Worm (Caenorhabditis elegans): ENCODE results near the gene ver-4.

Gene ver-4

DNA sequence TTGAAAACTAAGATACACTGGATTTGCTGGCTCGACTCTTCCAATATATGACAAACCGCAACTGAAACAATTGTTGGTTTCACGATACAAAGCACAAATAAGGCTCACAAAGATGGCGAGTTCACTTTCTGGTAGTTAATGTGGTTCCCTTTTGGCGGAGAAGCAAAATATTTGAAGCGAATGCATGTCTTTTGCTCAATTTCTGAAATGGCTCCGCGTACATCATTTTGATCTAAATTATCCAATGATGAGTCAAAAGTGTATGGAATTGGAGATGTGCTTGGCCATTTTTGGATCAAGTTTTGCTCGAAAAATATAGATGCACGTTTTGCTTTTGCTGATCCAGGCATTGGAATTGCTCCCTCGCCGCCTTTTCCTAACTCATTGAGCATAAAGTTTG lies 20.4 kb upstream of the ver-4 start:
- TF ChIP-seq ama-1 (optimal IDR thresholded peaks at IDR 0.05) (no peak), nhr-21 (tag; optimal IDR thresholded peaks at IDR 0.05) (no peak), sma-3 (GFP tag; optimal IDR thresholded peaks at IDR 0.05) (no peak), nhr-10 (tag; optimal IDR thresholded peaks at IDR 0.05) (no peak)

DNA sequence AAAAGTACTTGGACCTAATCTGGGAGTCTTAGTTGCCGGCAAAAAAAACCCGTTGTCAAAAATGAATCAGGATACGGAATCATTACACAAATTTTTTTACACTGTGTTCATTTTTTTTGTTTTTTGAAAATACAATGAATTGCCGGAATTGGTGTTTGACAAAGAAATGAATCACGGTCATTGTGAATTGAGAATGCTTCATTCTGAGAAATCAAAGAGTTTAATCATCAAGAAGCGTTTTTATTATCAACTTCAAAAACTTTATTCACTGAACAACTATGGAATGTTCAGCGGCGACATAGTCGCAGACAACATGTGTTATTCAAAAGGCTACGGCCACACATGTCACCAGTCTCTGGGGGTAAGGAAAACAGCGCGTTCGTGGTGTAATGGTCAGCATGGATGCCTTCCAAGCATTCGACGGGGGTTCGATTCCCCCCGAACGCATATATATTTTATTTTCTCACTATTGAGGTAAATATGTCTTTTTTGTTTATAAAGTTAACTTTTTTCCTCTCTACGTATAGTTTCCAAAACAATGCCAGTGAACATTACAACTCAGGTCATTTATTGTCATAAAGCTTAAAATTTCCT lies 18.6 kb upstream of the ver-4 start, which contains the start of gene nas-10:
Gene nas-10, minus strand, starts transcription at position 51 of the 594 bp plus-strand sequence.
- TF ChIP-seq mbf-1 (tag; optimal IDR thresholded peaks at IDR 0.05) (no peak), nhr-129 (tag; optimal IDR thresholded peaks at IDR 0.05) (peak; percentile 67), egl-27 (tag; optimal IDR thresholded peaks at IDR 0.05) (no peak), crh-2 (tag; optimal IDR thresholded peaks at IDR 0.05) (peak; percentile 66), lsy-2 (tag; optimal IDR thresholded peaks at IDR 0.05) (peak in 1 of 2 experiments; percentile 19), blmp-1 (tag; optimal IDR thresholded peaks at IDR 0.05; ENCODE audit: insufficient read depth) (peak; percentile 1), mdl-1 (tag; optimal IDR thresholded peaks at IDR 0.05) (peak in 1 of 2 experiments; percentile 4), ama-1 (optimal IDR thresholded peaks at IDR 0.05) (no peak), zag-1 (tag; optimal IDR thresholded peaks at IDR 0.05) (peak; percentile 19), sma-3 (GFP tag; optimal IDR thresholded peaks at IDR 0.05) (peak; percentile 67), F13H6.1 (tag; optimal IDR thresholded peaks at IDR 0.05) (peak; percentile 61), nhr-25 (tag; optimal IDR thresholded peaks at IDR 0.05) (no peak), nhr-21 (tag; optimal IDR thresholded peaks at IDR 0.05) (peak; percentile 59), unc-55 (GFP tag; optimal IDR thresholded peaks at IDR 0.05) (peak; percentile 29), skn-1 (tag; optimal IDR thresholded peaks at IDR 0.05) (peak; percentile 8), sma-9 (GFP tag; optimal IDR thresholded peaks at IDR 0.05) (peak; percentile 75), sma-9 (tag; optimal IDR thresholded peaks at IDR 0.05) (no peak), fos-1 (tag; optimal IDR thresholded peaks at IDR 0.05) (peak; percentile 46), Y55F3AM.14 (GFP tag; optimal IDR thresholded peaks at IDR 0.05) (peak; percentile 56), lin-13 (GFP tag; optimal IDR thresholded peaks at IDR 0.05) (peak; percentile 39)

DNA sequence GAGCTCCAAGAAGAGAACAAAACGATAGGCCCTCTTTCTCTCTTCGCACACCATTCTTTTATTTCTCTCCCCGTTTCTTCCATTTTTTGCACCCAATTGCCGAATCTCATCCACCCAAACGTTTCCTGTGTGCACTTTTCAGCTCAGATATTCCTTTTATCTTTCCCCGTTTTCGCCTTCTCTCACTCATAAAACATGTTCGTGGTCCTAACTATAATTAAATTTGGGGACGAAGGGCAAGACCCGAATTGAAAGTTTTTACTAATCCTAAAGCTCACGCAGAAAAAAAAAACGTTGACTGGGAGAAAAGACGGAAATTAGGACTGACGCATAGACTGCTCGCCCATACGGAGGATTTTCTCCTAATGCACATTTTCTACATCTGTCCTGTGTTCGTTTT lies 16.6 kb upstream of the ver-4 start:
- TF ChIP-seq nhr-6 (tag; optimal IDR thresholded peaks at IDR 0.05) (no peak), ztf-11 (tag; optimal IDR thresholded peaks at IDR 0.05) (no peak), mab-5 (tag; optimal IDR thresholded peaks at IDR 0.05) (no peak), R02D3.7 (tag; optimal IDR thresholded peaks at IDR 0.05) (no peak), ceh-16 (tag; optimal IDR thresholded peaks at IDR 0.05) (no peak), blmp-1 (tag; optimal IDR thresholded peaks at IDR 0.05; ENCODE audit: insufficient read depth) (no peak), dmd-4 (tag; optimal IDR thresholded peaks at IDR 0.05) (no peak), snpc-4 (tag; optimal IDR thresholded peaks at IDR 0.05) (no peak), sma-9 (GFP tag; optimal IDR thresholded peaks at IDR 0.05) (no peak), sma-9 (tag; optimal IDR thresholded peaks at IDR 0.05) (no peak), ceh-82 (tag; optimal IDR thresholded peaks at IDR 0.05) (no peak), fos-1 (tag; optimal IDR thresholded peaks at IDR 0.05) (no peak)

DNA sequence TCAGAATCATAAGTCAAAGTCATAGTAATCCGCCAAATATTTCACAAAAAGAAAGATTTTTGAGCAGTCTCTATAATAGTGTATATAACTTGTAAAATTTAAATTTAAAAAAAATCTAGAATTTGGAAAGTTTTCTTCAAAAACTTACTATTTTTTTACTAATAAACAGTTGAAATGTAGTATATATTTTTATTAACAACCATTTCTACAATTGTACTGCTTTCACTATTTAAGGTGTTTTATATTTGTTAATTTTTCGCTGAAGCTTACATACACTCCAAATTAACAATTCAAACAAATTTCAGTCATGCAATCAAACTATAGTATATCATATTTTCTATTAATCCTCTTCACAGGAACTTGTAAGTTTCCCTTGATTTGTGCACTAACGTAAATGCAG lies 15.9 kb upstream of the ver-4 start, which contains the start of gene lge-1:
Gene lge-1, plus strand, starts transcription at position 301 of the 400 bp plus-strand sequence.
- TF ChIP-seq mbf-1 (tag; optimal IDR thresholded peaks at IDR 0.05) (no peak), lsy-2 (tag; optimal IDR thresholded peaks at IDR 0.05) (no peak), ztf-4 (tag; optimal IDR thresholded peaks at IDR 0.05) (no peak), elt-3 (tag; optimal IDR thresholded peaks at IDR 0.05) (no peak), alr-1 (tag; optimal IDR thresholded peaks at IDR 0.05) (no peak), nhr-11 (tag; optimal IDR thresholded peaks at IDR 0.05) (no peak), sma-3 (GFP tag; optimal IDR thresholded peaks at IDR 0.05) (no peak), fos-1 (tag; optimal IDR thresholded peaks at IDR 0.05) (no peak), nhr-6 (tag; optimal IDR thresholded peaks at IDR 0.05) (no peak), nhr-77 (tag; optimal IDR thresholded peaks at IDR 0.05) (no peak), nhr-10 (tag; optimal IDR thresholded peaks at IDR 0.05) (no peak), dmd-4 (tag; optimal IDR thresholded peaks at IDR 0.05) (no peak), unc-62 (GFP tag; optimal IDR thresholded peaks at IDR 0.05) (no peak), nhr-237 (tag; optimal IDR thresholded peaks at IDR 0.05) (no peak), sem-4 (tag; optimal IDR thresholded peaks at IDR 0.05) (no peak), Y55F3AM.14 (GFP tag; optimal IDR thresholded peaks at IDR 0.05) (no peak), R02D3.7 (tag; optimal IDR thresholded peaks at IDR 0.05) (no peak)
